Worm (Caenorhabditis elegans) whole organism, L4 larva: ENCODE measurements around the gene eat-6.

Experiments used
- F10B5.3 ChIP-seq: sonication (generic microtip); optimal IDR thresholded peaks from 2 replicates; lab custom pipeline; 2016; ENCODE audit warnings: mild to moderate bottlenecking, missing genetic modification characterization, missing compliant biosample characterization
- F26F4.8 ChIP-seq: fragments of 200-800 bp; sonication (Bioruptor generic); conservative IDR thresholded peaks from 2 replicates; pipeline ENCODE4 v1.3.6; 2022; ENCODE audit warnings: missing genetic modification characterization, missing compliant biosample characterization
- F37D6.2 ChIP-seq: sonication (generic microtip); optimal IDR thresholded peaks from 2 replicates; lab custom pipeline; 2016; ENCODE audit warnings: mild to moderate bottlenecking, missing genetic modification characterization, missing compliant biosample characterization
- R02D3.7 ChIP-seq: fragments of 150-350 bp; sonication (generic microtip); optimal IDR thresholded peaks from 3 replicates; lab custom pipeline; 2014; ENCODE audit warnings: missing biosample characterization, missing genetic modification characterization
- Y105C5A.15 ChIP-seq: fragments of 200-800 bp; sonication (Bioruptor generic); IDR thresholded peaks from 2 replicates; pipeline ENCODE4 v1.3.6; 2022; ENCODE audit warnings: missing genetic modification characterization, missing compliant biosample characterization
- Y48G9A.11 ChIP-seq: fragments of 200-800 bp; sonication (Bioruptor generic); IDR thresholded peaks from 2 replicates; pipeline ENCODE4 v1.3.6; 2022; ENCODE audit warnings: missing genetic modification reagents, missing genetic modification characterization, missing compliant biosample characterization
- Y5F2A.4 ChIP-seq: fragments of 200-800 bp; sonication (Bioruptor generic); optimal IDR thresholded peaks from 2 replicates; lab custom pipeline; 2018; ENCODE audit warnings: mild to moderate bottlenecking, missing genetic modification characterization, missing compliant biosample characterization
- Y75B8A.6 ChIP-seq: fragments of 200-800 bp; sonication (Bioruptor generic); IDR thresholded peaks from 2 replicates; pipeline ENCODE4 v1.3.6; 2022; ENCODE audit warnings: missing genetic modification reagents, missing genetic modification characterization, missing compliant biosample characterization
- ZK337.2 ChIP-seq: fragments of 200-800 bp; sonication (Bioruptor generic); IDR thresholded peaks from 2 replicates; pipeline ENCODE4 v1.3.6; 2022; ENCODE audit warnings: missing genetic modification reagents, missing genetic modification characterization, missing compliant biosample characterization
- ZK546.5 ChIP-seq, 2 experiments: sonication (generic microtip); optimal IDR thresholded peaks; 2 replicates each; lab custom pipeline; 2017; ENCODE audit warnings: missing biosample characterization in 2 of 2, missing genetic modification characterization in 2 of 2
- aha-1 ChIP-seq: fragments of 150-350 bp; peaks from one replicate; lab custom pipeline; 2014; ENCODE audit warnings: missing biosample characterization, missing genetic modification characterization
- arid-1 ChIP-seq: fragments of 200-800 bp; sonication (Bioruptor generic); conservative IDR thresholded peaks from 2 replicates; pipeline ENCODE4 v1.3.6; 2022; ENCODE audit warnings: missing genetic modification reagents, missing genetic modification characterization, missing compliant biosample characterization
- attf-4 ChIP-seq: sonication (generic microtip); optimal IDR thresholded peaks from 3 replicates; lab custom pipeline; 2017; ENCODE audit warnings: missing biosample characterization, missing genetic modification characterization
- ceh-20 ChIP-seq: fragments of 200-800 bp; sonication (Bioruptor generic); IDR thresholded peaks from 2 replicates; pipeline ENCODE4 v1.3.6; 2022; ENCODE audit warnings: missing genetic modification reagents, missing genetic modification characterization, missing compliant biosample characterization
- ceh-28 ChIP-seq: fragments of 150-350 bp; optimal IDR thresholded peaks from 2 replicates; lab custom pipeline; 2014; ENCODE audit warnings: missing biosample characterization, missing genetic modification reagents, missing genetic modification characterization
- ctbp-1 ChIP-seq: fragments of 200-800 bp; sonication (Bioruptor generic); IDR thresholded peaks from 2 replicates; pipeline ENCODE4 v1.3.6; 2022; ENCODE audit warnings: missing genetic modification reagents, missing genetic modification characterization, missing compliant biosample characterization
- daf-12 ChIP-seq: fragments of 150-350 bp; optimal IDR thresholded peaks from 2 replicates; lab custom pipeline; 2014; ENCODE audit warnings: missing biosample characterization, missing genetic modification reagents, missing genetic modification characterization
- daf-8 ChIP-seq: fragments of 200-800 bp; sonication (Bioruptor generic); IDR thresholded peaks from 2 replicates; pipeline ENCODE4 v1.3.6; 2022; ENCODE audit warnings: missing genetic modification characterization, missing compliant biosample characterization
- dmd-8 ChIP-seq: fragments of 200-800 bp; sonication (Bioruptor generic); IDR thresholded peaks from 2 replicates; pipeline ENCODE4 v1.3.6; 2022; ENCODE audit warnings: missing genetic modification characterization, missing compliant biosample characterization
- dve-1 ChIP-seq: sonication (generic microtip); optimal IDR thresholded peaks from 2 replicates; lab custom pipeline; 2017; ENCODE audit warnings: antibody characterized with exemption, mild to moderate bottlenecking, missing genetic modification characterization, missing compliant biosample characterization; ENCODE audit not compliant: insufficient read depth
- egl-43 ChIP-seq: fragments of 200-800 bp; sonication (Bioruptor generic); IDR thresholded peaks from 2 replicates; pipeline ENCODE4 v1.3.6; 2022; ENCODE audit warnings: missing genetic modification reagents, missing genetic modification characterization, missing compliant biosample characterization
- hlh-30 ChIP-seq: sonication (generic microtip); optimal IDR thresholded peaks from 2 replicates; lab custom pipeline; 2017; ENCODE audit warnings: antibody characterized with exemption, mild to moderate bottlenecking, missing genetic modification characterization, missing compliant biosample characterization; ENCODE audit not compliant: insufficient read depth
- jun-1 ChIP-seq: fragments of 150-350 bp; optimal IDR thresholded peaks from 2 replicates; lab custom pipeline; 2014; ENCODE audit warnings: missing biosample characterization, missing genetic modification reagents, missing genetic modification characterization
- lim-7 ChIP-seq: fragments of 200-800 bp; sonication (Bioruptor generic); IDR thresholded peaks from 2 replicates; pipeline ENCODE4 v1.3.6; 2022; ENCODE audit warnings: missing genetic modification characterization, missing compliant biosample characterization
- lin-1 ChIP-seq: fragments of 200-800 bp; sonication (Bioruptor generic); IDR thresholded peaks from 2 replicates; pipeline ENCODE4 v1.3.6; 2022; ENCODE audit warnings: missing genetic modification reagents, missing genetic modification characterization, missing compliant biosample characterization
- lin-15B ChIP-seq: fragments of 150-350 bp; sonication (generic microtip); optimal IDR thresholded peaks from 3 replicates; lab custom pipeline; 2014; ENCODE audit warnings: missing biosample characterization, missing genetic modification characterization
- lin-39 ChIP-seq: fragments of 150-350 bp; optimal IDR thresholded peaks from 2 replicates; lab custom pipeline; 2014; ENCODE audit warnings: missing biosample characterization, missing genetic modification reagents, missing genetic modification characterization
- lir-3 ChIP-seq: sonication (generic microtip); optimal IDR thresholded peaks from 2 replicates; lab custom pipeline; 2016; ENCODE audit warnings: mild to moderate bottlenecking, missing genetic modification characterization, missing compliant biosample characterization
- lsy-2 ChIP-seq, 2 experiments: fragments of 150-350 bp in 1 of 2; sonication (generic microtip) in 1 of 2; optimal IDR thresholded peaks; 2 replicates each; lab custom pipeline; 2014 to 2017; ENCODE audit warnings: missing biosample characterization in 2 of 2, missing genetic modification characterization in 2 of 2
- madf-5 ChIP-seq, 2 experiments: fragments of 200-800 bp; sonication (Bioruptor generic); IDR thresholded peaks; 2 replicates each; pipeline ENCODE4 v1.3.6; 2022; ENCODE audit warnings: missing compliant biosample characterization in 2 of 2, missing genetic modification characterization in 2 of 2
- mes-2 ChIP-seq: sonication (generic microtip); optimal IDR thresholded peaks from 2 replicates; lab custom pipeline; 2016; ENCODE audit warnings: missing genotype, mild to moderate bottlenecking, missing genetic modification characterization, missing compliant biosample characterization; ENCODE audit not compliant: poor library complexity, severe bottlenecking
- mxl-3 ChIP-seq: fragments of 200-800 bp; sonication (Bioruptor generic); optimal IDR thresholded peaks from 2 replicates; lab custom pipeline; 2018; ENCODE audit warnings: mild to moderate bottlenecking, missing genetic modification characterization, missing compliant biosample characterization
- nhr-10 ChIP-seq: fragments of 150-350 bp; optimal IDR thresholded peaks from 2 replicates; lab custom pipeline; 2014; ENCODE audit warnings: missing biosample characterization, missing genetic modification characterization
- nhr-237 ChIP-seq: sonication (generic microtip); optimal IDR thresholded peaks from 2 replicates; lab custom pipeline; 2017; ENCODE audit warnings: missing biosample characterization, missing genetic modification characterization
- nhr-28 ChIP-seq: fragments of 150-350 bp; optimal IDR thresholded peaks from 2 replicates; lab custom pipeline; 2014; ENCODE audit warnings: missing biosample characterization, missing genetic modification characterization
- nhr-6 ChIP-seq: fragments of 150-350 bp; optimal IDR thresholded peaks from 2 replicates; lab custom pipeline; 2014; ENCODE audit warnings: missing biosample characterization, missing genetic modification characterization
- nhr-76 ChIP-seq: fragments of 150-350 bp; optimal IDR thresholded peaks from 2 replicates; lab custom pipeline; 2014; ENCODE audit warnings: missing biosample characterization, missing genetic modification characterization
- nhr-77 ChIP-seq: fragments of 150-350 bp; optimal IDR thresholded peaks from 2 replicates; lab custom pipeline; 2014; ENCODE audit warnings: missing biosample characterization, missing genetic modification characterization
- pha-4 ChIP-seq, 2 experiments: fragments of 150-350 bp in 1 of 2; fragments of 200-800 bp in 1 of 2; sonication (Bioruptor generic) in 1 of 2; IDR thresholded peaks in 1 of 2; optimal IDR thresholded peaks in 1 of 2; 2 replicates each; pipeline versions ENCODE4 v1.3.6 to Lab custom; 2014 to 2022; ENCODE audit warnings: missing genetic modification characterization in 2 of 2, missing genetic modification reagents in 2 of 2, missing biosample characterization in 1 of 2, missing compliant biosample characterization in 1 of 2
- php-3 ChIP-seq: fragments of 200-800 bp; sonication (Bioruptor generic); IDR thresholded peaks from 2 replicates; pipeline ENCODE4 v1.3.6; 2022; ENCODE audit warnings: missing genetic modification reagents, missing genetic modification characterization, missing compliant biosample characterization
- pqm-1 ChIP-seq: sonication (generic microtip); optimal IDR thresholded peaks from 2 replicates; lab custom pipeline; 2017; ENCODE audit warnings: missing biosample characterization, missing genetic modification characterization
- skn-1 ChIP-seq: fragments of 150-350 bp; optimal IDR thresholded peaks from 2 replicates; lab custom pipeline; 2014; ENCODE audit warnings: missing biosample characterization, missing genetic modification characterization
- spr-1 ChIP-seq: sonication (generic microtip); optimal IDR thresholded peaks from 2 replicates; lab custom pipeline; 2016; ENCODE audit warnings: mild to moderate bottlenecking, missing genetic modification characterization, missing compliant biosample characterization
- tra-1 ChIP-seq: fragments of 200-800 bp; sonication (Bioruptor generic); IDR thresholded peaks from 2 replicates; pipeline ENCODE4 v1.3.6; 2022; ENCODE audit warnings: missing genetic modification reagents, missing genetic modification characterization, missing compliant biosample characterization
- unc-62 ChIP-seq, 3 experiments: fragments of 150-350 bp in 1 of 3; sonication (generic microtip); optimal IDR thresholded peaks in 2 of 3; peaks in 1 of 3; 1 replicate in 1 of 3; 2 replicates in 2 of 3; lab custom pipeline; 2014 to 2017; ENCODE audit warnings: missing biosample characterization in 3 of 3, missing genetic modification characterization in 3 of 3, missing genetic modification reagents in 3 of 3, missing genotype in 1 of 3
- zfp-2 ChIP-seq: sonication (generic microtip); optimal IDR thresholded peaks from 2 replicates; lab custom pipeline; 2016; ENCODE audit warnings: mild to moderate bottlenecking, missing genetic modification characterization, missing compliant biosample characterization
- zfp-3 ChIP-seq: fragments of 200-800 bp; sonication (Bioruptor generic); conservative IDR thresholded peaks from 2 replicates; pipeline ENCODE4 v1.3.6; 2022; ENCODE audit warnings: missing genetic modification reagents, missing genetic modification characterization, missing compliant biosample characterization
- zip-11 ChIP-seq: fragments of 200-800 bp; sonication (Bioruptor generic); IDR thresholded peaks from 2 replicates; pipeline ENCODE4 v1.3.6; 2022; ENCODE audit warnings: missing genetic modification characterization, missing compliant biosample characterization
- zip-2 ChIP-seq: fragments of 150-350 bp; optimal IDR thresholded peaks from 2 replicates; lab custom pipeline; 2014; ENCODE audit warnings: missing biosample characterization, missing genetic modification characterization
- ztf-11 ChIP-seq: fragments of 150-350 bp; optimal IDR thresholded peaks from 2 replicates; lab custom pipeline; 2014; ENCODE audit warnings: missing biosample characterization, missing genetic modification characterization

Gene eat-6

DNA sequence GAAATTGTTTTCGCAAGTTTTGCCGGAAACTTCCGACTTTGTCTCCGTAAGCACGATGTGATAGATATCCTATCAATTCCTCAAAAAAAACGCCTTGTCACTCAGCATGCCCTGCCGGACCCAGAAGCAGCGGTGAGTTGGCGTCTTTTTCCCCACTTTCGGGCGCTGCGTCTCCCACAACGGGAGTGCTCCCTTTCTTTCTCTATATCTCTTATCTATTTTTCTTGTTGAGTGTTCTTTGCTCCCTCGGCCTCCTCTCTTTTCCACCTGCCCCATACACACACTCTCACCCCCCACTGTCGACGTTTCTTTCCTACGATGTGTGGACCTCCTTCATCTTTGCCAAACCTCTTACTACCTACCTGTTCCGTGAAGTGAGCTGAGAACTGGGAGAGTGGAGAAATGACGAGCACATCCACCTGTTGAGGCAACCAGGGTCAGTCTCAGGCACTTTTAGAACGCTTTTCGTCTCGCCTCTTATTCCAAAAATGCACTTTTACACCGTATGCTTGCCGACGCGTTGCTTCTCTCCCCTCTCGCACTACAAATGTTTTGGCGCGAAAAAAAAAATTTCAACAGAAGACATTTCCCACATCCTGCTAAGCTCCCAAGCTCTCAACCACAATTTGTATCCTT is 43.8 kb downstream of the eat-6 start (continued):
- TF ChIP-seq Y105C5A.15 (GFP tag; lab: Robert Waterston, UW) (0 out of 2 replicates have a peak, but pooled peaks have one; percentile 47), nhr-6 (peak; percentile 85), ceh-28 (tag; lab: Kevin White, UChicago) (peak; percentile 12), lim-7 (peak; percentile 44; the same call in 1 of the 2 replicates), php-3 (GFP tag; lab: Robert Waterston, UW) (peak; percentile 51; the same call in 1 of the 2 replicates), spr-1 (peak; percentile 46), nhr-237 (tag; lab: Kevin White, UChicago) (no peak), zip-2 (tag; lab: Kevin White, UChicago) (no peak), F37D6.2 (peak; percentile 20), dmd-8 (GFP tag; lab: Robert Waterston, UW) (no peak), dve-1 (tag; lab: Kevin White, UChicago) (peak; percentile 45), nhr-10 (tag; lab: Kevin White, UChicago) (peak; percentile 78), tra-1 (GFP tag; lab: Robert Waterston, UW) (peak; percentile 73), madf-5 (GFP tag; IDR thresholded peaks at IDR 0.05; lab: Robert Waterston, UW) (no peak), mxl-3 (GFP tag; lab: Kevin White, UChicago) (peak; percentile 26), ZK546.5 (tag; optimal IDR thresholded peaks at IDR 0.05; lab: Kevin White, UChicago) (no peak), zip-11 (no peak), nhr-76 (no peak), hlh-30 (tag; lab: Kevin White, UChicago) (peak; percentile 71), pha-4 (GFP tag; IDR thresholded peaks at IDR 0.05; lab: Robert Waterston, UW) (peak; percentile 47; the same call in 1 of the 2 replicates), pha-4 (tag; optimal IDR thresholded peaks at IDR 0.05; lab: Kevin White, UChicago) (no peak), attf-4 (tag; lab: Kevin White, UChicago) (no peak), ceh-20 (GFP tag; lab: Robert Waterston, UW) (peak; percentile 90), aha-1 (tag; lab: Kevin White, UChicago) (peak; percentile 94), F26F4.8 (GFP tag; lab: Robert Waterston, UW) (no peak), daf-12 (tag; lab: Kevin White, UChicago) (no peak), ctbp-1 (GFP tag; lab: Robert Waterston, UW) (peak; percentile 77), ZK337.2 (GFP tag; lab: Robert Waterston, UW) (no peak), F10B5.3 (tag; lab: Kevin White, UChicago) (no peak), jun-1 (tag; lab: Kevin White, UChicago) (no peak), zfp-3 (GFP tag; lab: Robert Waterston, UW) (0 out of 2 replicates have a peak, but pooled peaks have one; percentile 19), unc-62 (GFP tag; optimal IDR thresholded peaks at IDR 0.05 in 1 of 2; lab: Kevin White, UChicago) (peak in 1 of 2 experiments; percentile 98), unc-62 (tag; optimal IDR thresholded peaks at IDR 0.05; lab: Kevin White, UChicago) (no peak), Y75B8A.6 (GFP tag; lab: Robert Waterston, UW) (no peak), lir-3 (tag; lab: Kevin White, UChicago) (no peak), nhr-28 (peak; percentile 57), lin-1 (GFP tag; lab: Robert Waterston, UW) (peak; percentile 70; the same call in 1 of the 2 replicates), Y48G9A.11 (no peak), egl-43 (peak; percentile 74), skn-1 (tag; lab: Kevin White, UChicago) (no peak), lsy-2 (tag; optimal IDR thresholded peaks at IDR 0.05; lab: Kevin White, UChicago) (peak; percentile 37 to 72), nhr-77 (tag; lab: Kevin White, UChicago) (peak; percentile 59), lin-15B (tag; lab: Kevin White, UChicago) (no peak), R02D3.7 (tag; lab: Kevin White, UChicago) (no peak), pqm-1 (tag; lab: Kevin White, UChicago) (no peak), ztf-11 (tag; lab: Kevin White, UChicago) (no peak), mes-2 (tag; lab: Kevin White, UChicago) (peak; percentile 50), lin-39 (tag; lab: Kevin White, UChicago) (no peak), daf-8 (GFP tag; lab: Robert Waterston, UW) (no peak), Y5F2A.4 (no peak), arid-1 (GFP tag; lab: Robert Waterston, UW) (no peak), zfp-2 (tag; lab: Kevin White, UChicago) (no peak)
